Worm (Caenorhabditis elegans): Measurements from ENCODE around the gene K10C2.12.

K10C2.12 gene

ce11 chrX:6377634-6378288, 42.8 kb downstream of the K10C2.12 start, which contains the start of gene lmp-1:
Gene lmp-1 (minus strand): TSS chrX:6377684.
- TF ChIP-seq fos-1 (tag; optimal IDR thresholded peaks at IDR 0.05) (peak; percentile 37), sem-4 (tag; optimal IDR thresholded peaks at IDR 0.05) (no peak)

- TF ChIP-seq lsy-2 (tag; optimal IDR thresholded peaks at IDR 0.05) (no peak), lin-13 (GFP tag; optimal IDR thresholded peaks at IDR 0.05) (no peak), skn-1 (tag; optimal IDR thresholded peaks at IDR 0.05) (no peak), nhr-11 (tag; optimal IDR thresholded peaks at IDR 0.05) (no peak), unc-55 (GFP tag; optimal IDR thresholded peaks at IDR 0.05) (no peak), R02D3.7 (tag; optimal IDR thresholded peaks at IDR 0.05) (no peak), aly-2 (tag; optimal IDR thresholded peaks at IDR 0.05) (no peak), sem-4 (tag; optimal IDR thresholded peaks at IDR 0.05) (no peak), ceh-16 (tag; optimal IDR thresholded peaks at IDR 0.05) (no peak), unc-39 (tag; optimal IDR thresholded peaks at IDR 0.05) (no peak), ztf-11 (tag; optimal IDR thresholded peaks at IDR 0.05) (no peak), snpc-4 (tag; optimal IDR thresholded peaks at IDR 0.05) (no peak), mbf-1 (tag; optimal IDR thresholded peaks at IDR 0.05) (no peak), nhr-12 (tag; optimal IDR thresholded peaks at IDR 0.05) (no peak)
Observed at ce11 chrX:6374451-6374850, 46.1 kb downstream of the K10C2.12 start, which contains the start of gene C03B1.1. Gene C03B1.1 (plus strand): TSS chrX:6374751.

ce11 chrX:6373348-6373747, 47.2 kb downstream of the K10C2.12 start, which contains the start of gene C03B1.17:
Gene C03B1.17 (plus strand): TSS chrX:6373648.
- TF ChIP-seq aly-2 (tag; optimal IDR thresholded peaks at IDR 0.05) (no peak), lin-11 (tag; optimal IDR thresholded peaks at IDR 0.05) (no peak), unc-39 (tag; optimal IDR thresholded peaks at IDR 0.05) (no peak), zag-1 (tag; optimal IDR thresholded peaks at IDR 0.05) (no peak), mab-5 (tag; optimal IDR thresholded peaks at IDR 0.05) (no peak), gmeb-1 (tag; optimal IDR thresholded peaks at IDR 0.05) (no peak), sem-4 (tag; optimal IDR thresholded peaks at IDR 0.05) (no peak), nhr-12 (tag; optimal IDR thresholded peaks at IDR 0.05) (no peak), ceh-16 (tag; optimal IDR thresholded peaks at IDR 0.05) (no peak), nhr-10 (tag; optimal IDR thresholded peaks at IDR 0.05) (no peak), nhr-25 (tag; optimal IDR thresholded peaks at IDR 0.05) (no peak), blmp-1 (tag; optimal IDR thresholded peaks at IDR 0.05; ENCODE audit: insufficient read depth) (no peak), ztf-11 (tag; optimal IDR thresholded peaks at IDR 0.05) (no peak), nhr-6 (tag; optimal IDR thresholded peaks at IDR 0.05) (no peak), ztf-4 (tag; optimal IDR thresholded peaks at IDR 0.05) (no peak), nhr-237 (tag; optimal IDR thresholded peaks at IDR 0.05) (no peak), ama-1 (optimal IDR thresholded peaks at IDR 0.05) (no peak)

- TF ChIP-seq snpc-4 (tag; optimal IDR thresholded peaks at IDR 0.05) (no peak), egl-27 (tag; optimal IDR thresholded peaks at IDR 0.05) (peak; percentile 18), blmp-1 (tag; optimal IDR thresholded peaks at IDR 0.05; ENCODE audit: insufficient read depth) (no peak), F13H6.1 (tag; optimal IDR thresholded peaks at IDR 0.05) (peak; percentile 45), unc-39 (tag; optimal IDR thresholded peaks at IDR 0.05) (no peak), mbf-1 (tag; optimal IDR thresholded peaks at IDR 0.05) (no peak), nhr-10 (tag; optimal IDR thresholded peaks at IDR 0.05) (no peak), ceh-82 (tag; optimal IDR thresholded peaks at IDR 0.05) (no peak), unc-55 (GFP tag; optimal IDR thresholded peaks at IDR 0.05) (peak; percentile 33), lsy-2 (tag; optimal IDR thresholded peaks at IDR 0.05) (peak in 1 of 2 experiments; percentile 6), ZK546.5 (tag; optimal IDR thresholded peaks at IDR 0.05) (no peak), C34F6.9 (tag; optimal IDR thresholded peaks at IDR 0.05) (peak; percentile 34), nhr-6 (tag; optimal IDR thresholded peaks at IDR 0.05) (no peak), nhr-129 (tag; optimal IDR thresholded peaks at IDR 0.05) (peak; percentile 67), ztf-4 (tag; optimal IDR thresholded peaks at IDR 0.05) (peak; percentile 12), elt-3 (tag; optimal IDR thresholded peaks at IDR 0.05) (no peak), mdl-1 (tag; optimal IDR thresholded peaks at IDR 0.05) (no peak), sma-3 (GFP tag; optimal IDR thresholded peaks at IDR 0.05) (peak; percentile 51), mab-5 (tag; optimal IDR thresholded peaks at IDR 0.05) (no peak), crh-2 (tag; optimal IDR thresholded peaks at IDR 0.05) (peak; percentile 49), sma-9 (GFP tag; optimal IDR thresholded peaks at IDR 0.05) (peak; percentile 67), sma-9 (tag; optimal IDR thresholded peaks at IDR 0.05) (no peak), ceh-16 (tag; optimal IDR thresholded peaks at IDR 0.05) (no peak), dmd-4 (tag; optimal IDR thresholded peaks at IDR 0.05) (no peak), unc-62 (GFP tag; optimal IDR thresholded peaks at IDR 0.05) (no peak), lin-39 (tag; optimal IDR thresholded peaks at IDR 0.05) (no peak), fos-1 (tag; optimal IDR thresholded peaks at IDR 0.05) (peak; percentile 25), nhr-77 (tag; optimal IDR thresholded peaks at IDR 0.05) (no peak), lin-11 (tag; optimal IDR thresholded peaks at IDR 0.05) (peak; percentile 12), nhr-25 (tag; optimal IDR thresholded peaks at IDR 0.05) (no peak), lin-13 (GFP tag; optimal IDR thresholded peaks at IDR 0.05) (peak; percentile 72), ztf-11 (tag; optimal IDR thresholded peaks at IDR 0.05) (no peak), nhr-21 (tag; optimal IDR thresholded peaks at IDR 0.05) (peak; percentile 55)
Observed at ce11 chrX:6371192-6372116, 49.1 kb downstream of the K10C2.12 start.

Data from whole organism, L2 larva.